Worm (Caenorhabditis elegans): Measurements from ENCODE around the gene Y53F4B.25.

DNA sequence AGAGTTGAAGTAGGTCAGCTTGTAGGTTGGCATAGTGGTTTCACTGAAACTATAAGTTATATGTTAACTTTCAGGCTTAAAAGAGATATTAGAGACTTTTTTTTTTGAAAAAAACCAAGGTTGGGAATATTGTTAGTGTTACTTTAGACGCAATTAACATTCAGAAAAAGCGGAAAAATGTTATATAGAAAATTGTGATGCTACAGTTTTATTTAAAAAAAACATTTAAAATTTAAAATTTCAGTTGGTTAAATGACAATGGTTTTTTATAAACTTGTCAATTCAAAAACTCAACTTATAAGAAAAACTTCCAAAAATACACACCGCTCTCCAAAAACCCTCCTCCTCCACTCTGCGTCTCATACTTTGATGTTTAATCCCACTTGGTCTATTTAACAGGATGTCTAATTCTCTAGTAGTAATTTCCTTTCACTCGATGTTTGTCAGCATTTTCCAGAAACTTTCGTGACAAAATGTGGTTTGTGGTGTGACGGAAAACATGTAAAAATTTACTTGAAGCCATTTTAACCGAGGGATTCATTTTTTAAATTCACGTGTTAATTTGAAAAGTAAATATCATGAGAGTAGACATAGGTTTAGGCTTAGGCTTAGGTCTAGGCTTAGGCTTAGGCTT lies 39.0 kb downstream of the Y53F4B.25 start, which contains the start of gene gst-31:
- TF ChIP-seq mcd-1 (GFP tag; IDR thresholded peaks at IDR 0.05) (no peak), snpc-4 (GFP tag; optimal IDR thresholded peaks at IDR 0.05) (no peak), snpc-4 (tag; optimal IDR thresholded peaks at IDR 0.05) (no peak)
